Worm (Caenorhabditis elegans) whole organism, early embryonic: ENCODE results near the gene F35H8.2.

Source experiments
- aly-1 ChIP-seq: sonication (generic microtip); optimal IDR thresholded peaks from 2 replicates; lab custom pipeline; 2016; ENCODE audit warnings: missing genetic modification characterization, missing compliant biosample characterization
- ama-1 ChIP-seq: fragments of 150-350 bp; optimal IDR thresholded peaks from 2 replicates; lab custom pipeline; 2014
- ceh-13 ChIP-seq: fragments of 200-800 bp; sonication (Bioruptor generic); optimal IDR thresholded peaks from 2 replicates; lab custom pipeline; 2018; ENCODE audit warnings: mild to moderate bottlenecking, missing genetic modification characterization, missing compliant biosample characterization
- ets-7 ChIP-seq: sonication (generic microtip); optimal IDR thresholded peaks from 2 replicates; lab custom pipeline; 2016; ENCODE audit warnings: missing genotype, missing genetic modification characterization, missing compliant biosample characterization
- flt-1 ChIP-seq: fragments of 200-800 bp; sonication (Bioruptor generic); IDR thresholded peaks from 2 replicates; pipeline ENCODE4 v1.3.6; 2022; ENCODE audit warnings: missing genetic modification characterization, missing compliant biosample characterization
- hmbx-1 ChIP-seq: sonication (generic microtip); optimal IDR thresholded peaks from 2 replicates; lab custom pipeline; 2016; ENCODE audit warnings: mild to moderate bottlenecking, missing genetic modification characterization, missing compliant biosample characterization
- hmg-4 ChIP-seq: fragments of 200-800 bp; sonication (Bioruptor generic); optimal IDR thresholded peaks from 2 replicates; lab custom pipeline; 2018; ENCODE audit warnings: mild to moderate bottlenecking, missing genetic modification characterization, missing compliant biosample characterization
- pes-1 ChIP-seq: fragments of 200-800 bp; sonication (Bioruptor generic); IDR thresholded peaks from 2 replicates; pipeline ENCODE4 v1.3.6; 2022; ENCODE audit warnings: missing genetic modification reagents, missing genetic modification characterization, missing compliant biosample characterization
- scrt-1 ChIP-seq: fragments of 200-800 bp; sonication (Bioruptor generic); IDR thresholded peaks from 2 replicates; pipeline ENCODE4 v1.3.6; 2022; ENCODE audit warnings: missing genetic modification characterization, missing compliant biosample characterization
- tbx-11 ChIP-seq: fragments of 200-800 bp; sonication (Bioruptor generic); IDR thresholded peaks from 2 replicates; pipeline ENCODE4 v1.3.6; 2022; ENCODE audit warnings: missing genetic modification characterization, missing compliant biosample characterization

ce11 chrII:9602566-9602965 lies 47.3 kb downstream of the F35H8.2 start:
- no peak for TF ChIP-seq ets-7
- TF ChIP-seq ama-1 (lab: Kevin White, UChicago): no peak
- no peak for TF ChIP-seq scrt-1
- TF ChIP-seq ceh-13 (GFP tag; lab: Kevin White, UChicago): no peak
- TF ChIP-seq hmbx-1: no peak
- no peak for TF ChIP-seq aly-1 (tag; lab: Kevin White, UChicago)
- no peak for TF ChIP-seq tbx-11 (GFP tag; lab: Robert Waterston, UW)
- no peak for TF ChIP-seq hmg-4 (GFP tag; lab: Kevin White, UChicago)
- no peak for TF ChIP-seq flt-1 (GFP tag; lab: Robert Waterston, UW)
- no peak for TF ChIP-seq pes-1 (GFP tag; lab: Robert Waterston, UW)
